Worm (Caenorhabditis elegans) whole organism, L4 larva: ENCODE results near the gene nhr-53.

Source experiments
- F44E2.7 ChIP-seq: fragments of 200-800 bp; sonication (Bioruptor generic); IDR thresholded peaks from 2 replicates; pipeline ENCODE4 v2.1.2; 2022; ENCODE audit warnings: missing genetic modification characterization, missing compliant biosample characterization
- F49E8.2 ChIP-seq: sonication (generic microtip); optimal IDR thresholded peaks from 2 replicates; lab custom pipeline; 2016; ENCODE audit warnings: missing compliant biosample characterization, mild to moderate bottlenecking, missing genetic modification characterization, borderline replicate concordance
- ZK337.2 ChIP-seq: fragments of 200-800 bp; sonication (Bioruptor generic); IDR thresholded peaks from 2 replicates; pipeline ENCODE4 v1.3.6; 2022; ENCODE audit warnings: missing genetic modification reagents, missing genetic modification characterization, missing compliant biosample characterization
- aha-1 ChIP-seq: fragments of 150-350 bp; peaks from one replicate; lab custom pipeline; 2014; ENCODE audit warnings: missing biosample characterization, missing genetic modification characterization
- attf-4 ChIP-seq: sonication (generic microtip); optimal IDR thresholded peaks from 3 replicates; lab custom pipeline; 2017; ENCODE audit warnings: missing biosample characterization, missing genetic modification characterization
- ceh-20 ChIP-seq: fragments of 200-800 bp; sonication (Bioruptor generic); IDR thresholded peaks from 2 replicates; pipeline ENCODE4 v1.3.6; 2022; ENCODE audit warnings: missing genetic modification reagents, missing genetic modification characterization, missing compliant biosample characterization
- ceh-32 ChIP-seq: sonication (generic microtip); optimal IDR thresholded peaks from 2 replicates; lab custom pipeline; 2016; ENCODE audit warnings: mild to moderate bottlenecking, missing genetic modification characterization, missing compliant biosample characterization; ENCODE audit not compliant: poor library complexity
- ceh-62 ChIP-seq: sonication (generic microtip); optimal IDR thresholded peaks from 2 replicates; lab custom pipeline; 2017; ENCODE audit warnings: missing biosample characterization, missing genetic modification characterization
- ceh-82 ChIP-seq: sonication (generic microtip); optimal IDR thresholded peaks from 2 replicates; lab custom pipeline; 2017; ENCODE audit warnings: missing biosample characterization, missing genetic modification characterization
- daf-12 ChIP-seq: fragments of 150-350 bp; optimal IDR thresholded peaks from 2 replicates; lab custom pipeline; 2014; ENCODE audit warnings: missing biosample characterization, missing genetic modification reagents, missing genetic modification characterization
- daf-8 ChIP-seq: fragments of 200-800 bp; sonication (Bioruptor generic); IDR thresholded peaks from 2 replicates; pipeline ENCODE4 v1.3.6; 2022; ENCODE audit warnings: missing genetic modification characterization, missing compliant biosample characterization
- dmd-6 ChIP-seq: fragments of 200-800 bp; sonication (Bioruptor generic); IDR thresholded peaks from 2 replicates; pipeline ENCODE4 v1.3.6; 2022; ENCODE audit warnings: missing genetic modification reagents, missing genetic modification characterization, missing compliant biosample characterization
- dmd-8 ChIP-seq: fragments of 200-800 bp; sonication (Bioruptor generic); IDR thresholded peaks from 2 replicates; pipeline ENCODE4 v1.3.6; 2022; ENCODE audit warnings: missing genetic modification characterization, missing compliant biosample characterization
- duxl-1 ChIP-seq: sonication (generic microtip); optimal IDR thresholded peaks from 2 replicates; lab custom pipeline; 2016; ENCODE audit warnings: mild to moderate bottlenecking, missing genetic modification characterization, moderate library complexity, missing compliant biosample characterization; ENCODE audit not compliant: poor library complexity
- egl-43 ChIP-seq: fragments of 200-800 bp; sonication (Bioruptor generic); IDR thresholded peaks from 2 replicates; pipeline ENCODE4 v1.3.6; 2022; ENCODE audit warnings: missing genetic modification reagents, missing genetic modification characterization, missing compliant biosample characterization
- fos-1 ChIP-seq: fragments of 150-350 bp; optimal IDR thresholded peaks from 2 replicates; lab custom pipeline; 2014; ENCODE audit warnings: missing biosample characterization, missing genetic modification characterization
- jun-1 ChIP-seq: fragments of 150-350 bp; optimal IDR thresholded peaks from 2 replicates; lab custom pipeline; 2014; ENCODE audit warnings: missing biosample characterization, missing genetic modification reagents, missing genetic modification characterization
- lin-1 ChIP-seq: fragments of 200-800 bp; sonication (Bioruptor generic); IDR thresholded peaks from 2 replicates; pipeline ENCODE4 v1.3.6; 2022; ENCODE audit warnings: missing genetic modification reagents, missing genetic modification characterization, missing compliant biosample characterization
- lin-29 ChIP-seq: fragments of 200-800 bp; sonication (Bioruptor generic); IDR thresholded peaks from 2 replicates; pipeline ENCODE4 v1.3.6; 2022; ENCODE audit warnings: missing genetic modification reagents, missing genetic modification characterization, missing compliant biosample characterization
- lir-3 ChIP-seq: sonication (generic microtip); optimal IDR thresholded peaks from 2 replicates; lab custom pipeline; 2016; ENCODE audit warnings: mild to moderate bottlenecking, missing genetic modification characterization, missing compliant biosample characterization
- lsy-2 ChIP-seq, 2 experiments: fragments of 150-350 bp in 1 of 2; sonication (generic microtip) in 1 of 2; optimal IDR thresholded peaks; 2 replicates each; lab custom pipeline; 2014 to 2017; ENCODE audit warnings: missing biosample characterization in 2 of 2, missing genetic modification characterization in 2 of 2
- madf-9 ChIP-seq: fragments of 200-800 bp; sonication (Bioruptor generic); conservative IDR thresholded peaks from 2 replicates; pipeline ENCODE4 v1.3.6; 2022; ENCODE audit warnings: missing genetic modification reagents, missing genetic modification characterization, missing compliant biosample characterization
- mdt-29 ChIP-seq: fragments of 200-800 bp; sonication (Bioruptor generic); IDR thresholded peaks from 2 replicates; pipeline ENCODE4 v1.3.6; 2022; ENCODE audit warnings: missing genetic modification reagents, missing genetic modification characterization, missing compliant biosample characterization
- mep-1 ChIP-seq: fragments of 150-350 bp; sonication (generic microtip); optimal IDR thresholded peaks from 3 replicates; lab custom pipeline; 2014; ENCODE audit warnings: missing biosample characterization, missing genetic modification characterization
- nhr-10 ChIP-seq: fragments of 150-350 bp; optimal IDR thresholded peaks from 2 replicates; lab custom pipeline; 2014; ENCODE audit warnings: missing biosample characterization, missing genetic modification characterization
- nhr-111 ChIP-seq: fragments of 200-800 bp; sonication (Bioruptor generic); optimal IDR thresholded peaks from 2 replicates; lab custom pipeline; 2018; ENCODE audit warnings: mild to moderate bottlenecking, missing genetic modification characterization, missing compliant biosample characterization
- nhr-28 ChIP-seq: fragments of 150-350 bp; optimal IDR thresholded peaks from 2 replicates; lab custom pipeline; 2014; ENCODE audit warnings: missing biosample characterization, missing genetic modification characterization
- nhr-41 ChIP-seq: fragments of 200-800 bp; sonication (Bioruptor generic); IDR thresholded peaks from 2 replicates; pipeline ENCODE4 v1.3.6; 2022; ENCODE audit warnings: missing genetic modification reagents, missing genetic modification characterization, missing compliant biosample characterization
- nhr-48 ChIP-seq: sonication (generic microtip); optimal IDR thresholded peaks from 2 replicates; lab custom pipeline; 2016; ENCODE audit warnings: mild to moderate bottlenecking, missing genetic modification characterization, missing compliant biosample characterization
- pha-4 ChIP-seq, 2 experiments: fragments of 150-350 bp in 1 of 2; fragments of 200-800 bp in 1 of 2; sonication (Bioruptor generic) in 1 of 2; IDR thresholded peaks in 1 of 2; optimal IDR thresholded peaks in 1 of 2; 2 replicates each; pipeline versions ENCODE4 v1.3.6 to Lab custom; 2014 to 2022; ENCODE audit warnings: missing genetic modification characterization in 2 of 2, missing genetic modification reagents in 2 of 2, missing biosample characterization in 1 of 2, missing compliant biosample characterization in 1 of 2
- php-3 ChIP-seq: fragments of 200-800 bp; sonication (Bioruptor generic); IDR thresholded peaks from 2 replicates; pipeline ENCODE4 v1.3.6; 2022; ENCODE audit warnings: missing genetic modification reagents, missing genetic modification characterization, missing compliant biosample characterization
- set-16 ChIP-seq: fragments of 200-800 bp; sonication (Bioruptor generic); IDR thresholded peaks from 2 replicates; pipeline ENCODE4 v1.3.6; 2022; ENCODE audit warnings: missing genetic modification reagents, missing genetic modification characterization, missing compliant biosample characterization
- spr-1 ChIP-seq: sonication (generic microtip); optimal IDR thresholded peaks from 2 replicates; lab custom pipeline; 2016; ENCODE audit warnings: mild to moderate bottlenecking, missing genetic modification characterization, missing compliant biosample characterization
- unc-130 ChIP-seq: sonication (generic microtip); optimal IDR thresholded peaks from 2 replicates; lab custom pipeline; 2016; ENCODE audit warnings: missing genetic modification reagents, missing genetic modification characterization, missing compliant biosample characterization
- vab-7 ChIP-seq: fragments of 200-800 bp; sonication (Bioruptor generic); IDR thresholded peaks from 2 replicates; pipeline ENCODE4 v1.3.6; 2022; ENCODE audit warnings: missing genetic modification reagents, missing genetic modification characterization, missing compliant biosample characterization
- zip-2 ChIP-seq: fragments of 150-350 bp; optimal IDR thresholded peaks from 2 replicates; lab custom pipeline; 2014; ENCODE audit warnings: missing biosample characterization, missing genetic modification characterization

The nhr-53 gene

ce11 chrV:15741851-15742250, 39.7 kb upstream of the nhr-53 start, which contains the start of gene str-18:
Gene str-18 (minus strand): TSS chrV:15741951.
- TF ChIP-seq php-3 (GFP tag; lab: Robert Waterston, UW), result no peak
- no peak for TF ChIP-seq zip-2
- TF ChIP-seq dmd-6 (GFP tag; lab: Robert Waterston, UW), result no peak
- no peak for TF ChIP-seq ceh-32 (tag; lab: Kevin White, UChicago)
- TF ChIP-seq ZK337.2 (GFP tag; lab: Robert Waterston, UW), result no peak

- TF ChIP-seq madf-9 (GFP tag; lab: Robert Waterston, UW) (no peak), aha-1 (tag; lab: Kevin White, UChicago) (peak; percentile 61), ceh-20 (GFP tag; lab: Robert Waterston, UW) (no peak)
Observed at ce11 chrV:15735720-15736119, 33.6 kb upstream of the nhr-53 start, which contains the start of gene str-27. Gene str-27 (minus strand): TSS chrV:15735820.

ce11 chrV:15733568-15733967, 31.4 kb upstream of the nhr-53 start, which contains the start of gene T23D5.3:
Gene T23D5.3 (minus strand): TSS chrV:15733668.
- TF ChIP-seq unc-130 (GFP tag; lab: Kevin White, UChicago) (no peak), nhr-28 (tag; lab: Kevin White, UChicago) (no peak), ceh-62 (tag; lab: Kevin White, UChicago) (no peak), pha-4 (GFP tag; IDR thresholded peaks at IDR 0.05; lab: Robert Waterston, UW) (no peak), pha-4 (tag; optimal IDR thresholded peaks at IDR 0.05; lab: Kevin White, UChicago) (no peak), lin-29 (GFP tag; lab: Robert Waterston, UW) (no peak), lsy-2 (tag; optimal IDR thresholded peaks at IDR 0.05; lab: Kevin White, UChicago) (no peak), dmd-8 (GFP tag; lab: Robert Waterston, UW) (no peak), duxl-1 (tag; lab: Kevin White, UChicago) (no peak), nhr-111 (GFP tag; lab: Kevin White, UChicago) (no peak), daf-12 (no peak), attf-4 (no peak), lin-1 (no peak)

ce11 chrV:15733020-15733419, 30.9 kb upstream of the nhr-53 start:
- TF ChIP-seq set-16 (peak; percentile 64), aha-1 (tag; lab: Kevin White, UChicago) (peak; percentile 11), ceh-20 (GFP tag; lab: Robert Waterston, UW) (no peak)

- TF ChIP-seq jun-1 (no peak), egl-43 (GFP tag; lab: Robert Waterston, UW) (no peak), fos-1 (no peak), F44E2.7 (GFP tag; lab: Robert Waterston, UW) (no peak), mep-1 (tag; lab: Kevin White, UChicago) (no peak), mdt-29 (GFP tag; lab: Robert Waterston, UW) (no peak), lin-1 (no peak), F49E8.2 (tag; lab: Kevin White, UChicago) (no peak), ceh-82 (tag; lab: Kevin White, UChicago) (no peak)
Observed at ce11 chrV:15732209-15732608, 30.0 kb upstream of the nhr-53 start, which contains the start of gene str-38. Gene str-38 (minus strand): TSS chrV:15732309.

- no peak for TF ChIP-seq spr-1 (tag; lab: Kevin White, UChicago)
- TF ChIP-seq lir-3 (tag; lab: Kevin White, UChicago), result no peak
- TF ChIP-seq daf-12, result no peak
- no peak for TF ChIP-seq nhr-41
- TF ChIP-seq vab-7 (GFP tag; lab: Robert Waterston, UW), result no peak
- TF ChIP-seq lin-1, result no peak
- TF ChIP-seq daf-8 (GFP tag; lab: Robert Waterston, UW), result no peak
- no peak for TF ChIP-seq ceh-62 (tag; lab: Kevin White, UChicago)
- no peak for TF ChIP-seq egl-43 (GFP tag; lab: Robert Waterston, UW)
- TF ChIP-seq nhr-48 (tag; lab: Kevin White, UChicago), result no peak
- TF ChIP-seq nhr-10, result no peak
Observed at ce11 chrV:15730459-15730858, 28.3 kb upstream of the nhr-53 start, which contains the start of gene Y6E2A.10. Gene Y6E2A.10 (minus strand): TSS chrV:15730559.
